Fruit fly (Drosophila melanogaster): ENCODE measurements around the gene rux.

rux gene

DNA sequence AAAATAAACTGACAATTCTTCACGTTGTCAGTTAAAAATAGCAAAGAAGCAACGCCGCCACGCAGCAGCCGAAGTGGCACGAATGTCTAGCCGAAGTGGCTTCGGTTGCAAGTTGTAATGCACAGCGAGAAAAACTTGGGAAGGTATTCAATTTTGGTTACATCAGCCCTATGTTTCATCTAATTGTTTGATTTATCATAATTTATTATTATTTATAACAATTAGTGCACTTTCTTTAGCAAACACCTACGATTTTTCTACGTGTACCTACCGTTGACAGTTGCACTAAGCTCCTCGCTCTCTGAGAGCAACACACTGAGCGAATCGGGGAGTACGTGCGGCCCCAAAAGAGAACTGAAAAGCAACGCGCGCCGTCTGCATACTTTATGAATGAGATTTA, 37.2 kb upstream of the rux start, which contains the start of gene Tsp5D (continued):
- TF ChIP-seq CG6272 (GFP tag; IDR thresholded peaks at IDR 0.05) (peak; percentile 87), CG6791 (GFP tag; IDR thresholded peaks at IDR 0.05; ENCODE audit: partially characterized antibody) (no peak), CG2678 (tag; optimal IDR thresholded peaks at IDR 0.05) (peak; percentile 95), NfI (GFP tag; optimal IDR thresholded peaks at IDR 0.05) (peak; percentile 87), Mad (GFP tag; optimal IDR thresholded peaks at IDR 0.05) (peak; percentile 37), CG17802 (tag; optimal IDR thresholded peaks at IDR 0.05) (peak; percentile 75), CG9817 (tag; optimal IDR thresholded peaks at IDR 0.05) (peak; percentile 83), Antp (GFP tag; optimal IDR thresholded peaks at IDR 0.05) (peak; percentile 36), CG10321 (GFP tag; IDR thresholded peaks at IDR 0.05) (peak; percentile 70), Myb (GFP tag; optimal IDR thresholded peaks at IDR 0.05) (no peak), gt (GFP tag; IDR thresholded peaks at IDR 0.05) (peak; percentile 89), HLH3B (GFP tag; IDR thresholded peaks at IDR 0.05) (peak; percentile 98), slou (GFP tag; optimal IDR thresholded peaks at IDR 0.05) (peak; percentile 11), Dip2 (GFP tag; IDR thresholded peaks at IDR 0.05) (no peak), CG10959 (GFP tag; IDR thresholded peaks at IDR 0.05) (peak; percentile 89), sug (tag; optimal IDR thresholded peaks at IDR 0.05) (peak; percentile 67), CG5180 (GFP tag; optimal IDR thresholded peaks at IDR 0.05) (peak; percentile 86), CoRest (tag; optimal IDR thresholded peaks at IDR 0.05) (peak; percentile 92), Optix (GFP tag; IDR thresholded peaks at IDR 0.05) (peak; percentile 95), danr (GFP tag; IDR thresholded peaks at IDR 0.05) (peak; percentile 88), pho (GFP tag; optimal IDR thresholded peaks at IDR 0.05) (no peak), Abd-B (GFP tag; optimal IDR thresholded peaks at IDR 0.05) (peak; percentile 66), row (GFP tag; IDR thresholded peaks at IDR 0.05) (peak; percentile 95), CG4282 (GFP tag; optimal IDR thresholded peaks at IDR 0.05) (no peak), Atf-2 (GFP tag; optimal IDR thresholded peaks at IDR 0.05) (no peak), croc (GFP tag; conservative IDR thresholded peaks at IDR 0.05) (peak; percentile 93), Nf-YC (tag; optimal IDR thresholded peaks at IDR 0.05) (peak; percentile 71), hb (GFP tag; IDR thresholded peaks at IDR 0.05; ENCODE audit: partially characterized antibody) (no peak), Ets65A (GFP tag) (peak; percentile 94), CG4854 (GFP tag; optimal IDR thresholded peaks at IDR 0.05) (peak; percentile 82), Mrtf (GFP tag; IDR thresholded peaks at IDR 0.05) (peak; percentile 92), mld (GFP tag; IDR thresholded peaks at IDR 0.05; ENCODE audit: partially characterized antibody) (no peak), disco-r (GFP tag; optimal IDR thresholded peaks at IDR 0.05) (no peak), CG2202 (tag; optimal IDR thresholded peaks at IDR 0.05) (peak; percentile 78), jumu (GFP tag; optimal IDR thresholded peaks at IDR 0.05) (no peak), HLH54F (GFP tag; optimal IDR thresholded peaks at IDR 0.05) (peak; percentile 38), CG7839 (tag; optimal IDR thresholded peaks at IDR 0.05) (peak; percentile 93), BEAF-32 (GFP tag; optimal IDR thresholded peaks at IDR 0.05) (no peak), CG8924 (tag; optimal IDR thresholded peaks at IDR 0.05) (peak; percentile 92), E2f2 (GFP tag; IDR thresholded peaks at IDR 0.05) (peak; percentile 78), cato (GFP tag; optimal IDR thresholded peaks at IDR 0.05; ENCODE audit: borderline replicate concordance) (peak; percentile 85), ci (GFP tag; IDR thresholded peaks at IDR 0.05) (peak; percentile 99), CG3847 (GFP tag; IDR thresholded peaks at IDR 0.05) (peak; percentile 89), odd (GFP tag; optimal IDR thresholded peaks at IDR 0.05) (peak; percentile 82), Jarid2 (GFP tag; optimal IDR thresholded peaks at IDR 0.05) (peak; percentile 74), CG32772 (GFP tag; IDR thresholded peaks at IDR 0.05) (peak; percentile 94), Sry-β (GFP tag; optimal IDR thresholded peaks at IDR 0.05) (peak; percentile 54), Six4 (GFP tag; optimal IDR thresholded peaks at IDR 0.05) (peak; percentile 93), CG7963 (GFP tag; IDR thresholded peaks at IDR 0.05; ENCODE audit: partially characterized antibody) (no peak), CG11398 (GFP tag; optimal IDR thresholded peaks at IDR 0.05) (no peak), CG1647 (GFP tag; optimal IDR thresholded peaks at IDR 0.05) (peak; percentile 69)

Measured in whole organism, embryonic.